Fruit fly (Drosophila melanogaster): ENCODE data around the gene Cyp313a5.

DNA sequence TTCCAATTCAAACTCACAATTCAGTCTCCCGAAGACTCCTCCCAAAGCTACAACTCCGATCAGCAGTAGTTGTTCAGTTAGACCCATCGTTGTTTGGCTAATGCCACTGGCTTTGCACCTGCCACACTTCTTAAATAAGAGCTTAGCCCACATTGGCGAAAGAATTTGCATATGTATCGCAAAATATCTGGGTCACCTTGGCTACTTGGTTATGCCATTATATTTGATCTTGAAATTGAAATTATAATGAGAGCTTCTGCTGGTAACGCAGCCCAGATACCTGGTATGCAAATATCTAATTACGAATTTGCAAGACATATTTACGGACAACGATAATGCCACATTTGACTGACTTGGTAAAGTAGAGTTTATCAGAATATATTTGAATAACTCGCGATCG lies 9.6 kb downstream of the Cyp313a5 start, which contains the start of gene CG17404:
- TF ChIP-seq sv (GFP tag; optimal IDR thresholded peaks at IDR 0.05) = no peak
- TF ChIP-seq br (GFP tag; optimal IDR thresholded peaks at IDR 0.05) = no peak
- TF ChIP-seq Dfd (GFP tag; optimal IDR thresholded peaks at IDR 0.05) = no peak
- no peak for TF ChIP-seq dl (GFP tag; optimal IDR thresholded peaks at IDR 0.05; ENCODE audit: insufficient read depth in 1 of 2, partially characterized antibody in 2 of 2)

Data from whole organism, wandering third instar larva.